Fruit fly (Drosophila melanogaster) whole organism, prepupa: ENCODE data around the gene rasp.

Experiments
- Blimp-1 ChIP-seq: fragments of 200-800 bp; sonication (Bioruptor generic); optimal IDR thresholded peaks from 3 replicates; lab custom pipeline; 2017; ENCODE audit warnings: missing biosample characterization, missing genetic modification characterization, mild to moderate bottlenecking, moderate library complexity, missing genetic modification reagents
- CG10631 ChIP-seq: fragments of 200-800 bp; sonication (Bioruptor generic); optimal IDR thresholded peaks from 2 replicates; lab custom pipeline; 2016; ENCODE audit warnings: missing biosample characterization, missing genetic modification characterization
- CG10669 ChIP-seq: fragments of 200-800 bp; sonication (Bioruptor generic); optimal IDR thresholded peaks from 3 replicates; lab custom pipeline; 2018; ENCODE audit warnings: missing biosample characterization, mild to moderate bottlenecking, missing genetic modification characterization, moderate library complexity
- CG1621 ChIP-seq: fragments of 200-800 bp; sonication (Bioruptor generic); optimal IDR thresholded peaks from 3 replicates; lab custom pipeline; 2018; ENCODE audit warnings: missing biosample characterization, mild to moderate bottlenecking, missing genetic modification characterization
- CG16779 ChIP-seq: fragments of 200-800 bp; sonication (Bioruptor generic); optimal IDR thresholded peaks from 3 replicates; lab custom pipeline; 2017; ENCODE audit warnings: missing biosample characterization, mild to moderate bottlenecking, missing genetic modification characterization
- CG3032 ChIP-seq: fragments of 200-800 bp; optimal IDR thresholded peaks from 2 replicates; lab custom pipeline; 2019; ENCODE audit warnings: missing biosample characterization, mild to moderate bottlenecking, missing genetic modification characterization, moderate library complexity
- CG31627 ChIP-seq: fragments of 200-800 bp; sonication (Bioruptor generic); optimal IDR thresholded peaks from 3 replicates; lab custom pipeline; 2016; ENCODE audit warnings: missing biosample characterization, missing genetic modification characterization
- CG3919 ChIP-seq: fragments of 200-800 bp; sonication (Bioruptor generic); optimal IDR thresholded peaks from 3 replicates; lab custom pipeline; 2016; ENCODE audit warnings: missing biosample characterization, missing genetic modification characterization
- CG4318 ChIP-seq: fragments of 200-800 bp; sonication (Bioruptor generic); optimal IDR thresholded peaks from 3 replicates; lab custom pipeline; 2017; ENCODE audit warnings: missing biosample characterization, mild to moderate bottlenecking, missing genetic modification characterization
- CG6792 ChIP-seq: fragments of 200-800 bp; sonication (Bioruptor generic); optimal IDR thresholded peaks from 3 replicates; lab custom pipeline; 2016; ENCODE audit warnings: missing biosample characterization, missing genetic modification characterization
- CG6808 ChIP-seq: fragments of 200-800 bp; sonication (Bioruptor generic); optimal IDR thresholded peaks from 3 replicates; lab custom pipeline; 2017; ENCODE audit warnings: missing biosample characterization, missing genetic modification characterization, mild to moderate bottlenecking, moderate library complexity, missing genetic modification reagents
- CG7368 ChIP-seq: fragments of 200-800 bp; sonication (Bioruptor generic); optimal IDR thresholded peaks from 3 replicates; lab custom pipeline; 2016; ENCODE audit warnings: missing biosample characterization, missing genetic modification characterization
- CG8119 ChIP-seq: fragments of 200-800 bp; sonication (Bioruptor generic); IDR thresholded peaks from 3 replicates; pipeline ENCODE4 v1.3.6; 2022; ENCODE audit warnings: missing biosample characterization, missing genetic modification characterization
- CG8632 ChIP-seq: fragments of 200-800 bp; sonication (Bioruptor generic); optimal IDR thresholded peaks from 3 replicates; lab custom pipeline; 2016; ENCODE audit warnings: missing biosample characterization, missing genetic modification characterization
- CG9139 ChIP-seq: fragments of 200-800 bp; sonication (Bioruptor generic); optimal IDR thresholded peaks from 3 replicates; lab custom pipeline; 2017; ENCODE audit warnings: missing biosample characterization, mild to moderate bottlenecking, missing genetic modification characterization
- Eip75B ChIP-seq: fragments of 200-800 bp; sonication (Bioruptor generic); optimal IDR thresholded peaks from 3 replicates; lab custom pipeline; 2016; ENCODE audit warnings: missing biosample characterization, missing genetic modification characterization
- Eip78C ChIP-seq: fragments of 200-800 bp; sonication (Bioruptor generic); peaks from one replicate; lab custom pipeline; 2016; ENCODE audit warnings: missing biosample characterization, missing genetic modification characterization
- Eip93F ChIP-seq: fragments of 200-800 bp; sonication (Bioruptor generic); optimal IDR thresholded peaks from 2 replicates; lab custom pipeline; 2016; ENCODE audit warnings: missing biosample characterization, mild to moderate bottlenecking, missing genetic modification characterization
- Ets21C ChIP-seq: fragments of 200-800 bp; sonication (Bioruptor generic); optimal IDR thresholded peaks from 3 replicates; lab custom pipeline; 2016; ENCODE audit warnings: missing biosample characterization, missing genetic modification characterization
- Ets96B ChIP-seq: fragments of 200-800 bp; optimal IDR thresholded peaks from 2 replicates; lab custom pipeline; 2019; ENCODE audit warnings: missing biosample characterization, mild to moderate bottlenecking, missing genetic modification characterization, moderate library complexity
- Hr38 ChIP-seq: sonication (Bioruptor generic); optimal IDR thresholded peaks from 2 replicates; lab custom pipeline; 2016; ENCODE audit warnings: missing biosample characterization, missing genetic modification characterization
- Hr39 ChIP-seq: fragments of 200-800 bp; sonication (Bioruptor generic); optimal IDR thresholded peaks from 2 replicates; lab custom pipeline; 2016; ENCODE audit warnings: missing biosample characterization, missing genetic modification characterization
- Hr4 ChIP-seq: fragments of 200-800 bp; sonication (Bioruptor generic); optimal IDR thresholded peaks from 3 replicates; lab custom pipeline; 2016; ENCODE audit warnings: missing biosample characterization, missing genetic modification characterization
- Lpt ChIP-seq: fragments of 200-800 bp; sonication (Bioruptor generic); optimal IDR thresholded peaks from 3 replicates; lab custom pipeline; 2016; ENCODE audit warnings: missing biosample characterization, missing genetic modification characterization
- Met ChIP-seq: fragments of 200-800 bp; sonication (Bioruptor generic); optimal IDR thresholded peaks from 3 replicates; lab custom pipeline; 2016; ENCODE audit warnings: missing biosample characterization, missing genetic modification characterization
- OdsH ChIP-seq: fragments of 200-800 bp; sonication (Bioruptor generic); optimal IDR thresholded peaks from 3 replicates; lab custom pipeline; 2016; ENCODE audit warnings: missing biosample characterization, missing genetic modification characterization
- Smox ChIP-seq: fragments of 200-800 bp; sonication (Bioruptor generic); optimal IDR thresholded peaks from 3 replicates; lab custom pipeline; 2016; ENCODE audit warnings: missing biosample characterization, missing genetic modification characterization
- Sox102F ChIP-seq: fragments of 200-800 bp; sonication (Bioruptor generic); optimal IDR thresholded peaks from 2 replicates; lab custom pipeline; 2016; ENCODE audit warnings: missing biosample characterization, mild to moderate bottlenecking, missing genetic modification characterization
- Sox14 ChIP-seq: fragments of 200-800 bp; sonication (Bioruptor generic); optimal IDR thresholded peaks from 3 replicates; lab custom pipeline; 2016; ENCODE audit warnings: missing biosample characterization, missing genetic modification characterization
- Sox15 ChIP-seq: fragments of 200-800 bp; sonication (Bioruptor generic); optimal IDR thresholded peaks from 3 replicates; lab custom pipeline; 2016; ENCODE audit warnings: missing biosample characterization, missing genetic modification characterization
- achi ChIP-seq: fragments of 200-800 bp; sonication (Bioruptor generic); optimal IDR thresholded peaks from 3 replicates; lab custom pipeline; 2016; ENCODE audit warnings: missing biosample characterization, missing genetic modification characterization
- acj6 ChIP-seq: fragments of 200-800 bp; sonication (Bioruptor generic); optimal IDR thresholded peaks from 3 replicates; lab custom pipeline; 2016; ENCODE audit warnings: missing biosample characterization, missing genetic modification characterization
- cyc ChIP-seq: fragments of 200-800 bp; sonication (Bioruptor generic); optimal IDR thresholded peaks from 3 replicates; lab custom pipeline; 2016; ENCODE audit warnings: missing biosample characterization, missing genetic modification characterization
- eg ChIP-seq: fragments of 200-800 bp; sonication (Bioruptor generic); IDR thresholded peaks from 3 replicates; pipeline ENCODE4 v1.3.6; 2022; ENCODE audit warnings: missing biosample characterization, missing genetic modification characterization
- fd59A ChIP-seq: fragments of 200-800 bp; sonication (Bioruptor generic); optimal IDR thresholded peaks from 2 replicates; lab custom pipeline; 2017; ENCODE audit warnings: missing biosample characterization, mild to moderate bottlenecking, missing genetic modification characterization, missing genetic modification reagents
- fd85E ChIP-seq: fragments of 200-800 bp; sonication (Bioruptor generic); optimal IDR thresholded peaks from 3 replicates; lab custom pipeline; 2016; ENCODE audit warnings: missing biosample characterization, missing genetic modification characterization
- fkh ChIP-seq: fragments of 200-800 bp; sonication (Bioruptor generic); optimal IDR thresholded peaks from 3 replicates; lab custom pipeline; 2017; ENCODE audit warnings: missing biosample characterization, mild to moderate bottlenecking, missing genetic modification characterization, moderate library complexity
- lz ChIP-seq: fragments of 200-800 bp; sonication (Bioruptor generic); optimal IDR thresholded peaks from 3 replicates; lab custom pipeline; 2016; ENCODE audit warnings: missing biosample characterization, missing genetic modification characterization
- net ChIP-seq: fragments of 200-800 bp; sonication (Bioruptor generic); optimal IDR thresholded peaks from 3 replicates; lab custom pipeline; 2016; ENCODE audit warnings: missing biosample characterization, missing genetic modification characterization
- pdm3 ChIP-seq: fragments of 200-800 bp; sonication (Bioruptor generic); optimal IDR thresholded peaks from 3 replicates; lab custom pipeline; 2016; ENCODE audit warnings: missing biosample characterization, missing genetic modification characterization
- salr ChIP-seq, 2 experiments: fragments of 200-800 bp; sonication (Bioruptor generic); optimal IDR thresholded peaks; 3 replicates each; lab custom pipeline; 2016 to 2018; ENCODE audit warnings: missing biosample characterization in 2 of 2, missing genetic modification characterization in 2 of 2, mild to moderate bottlenecking in 1 of 2
- spab ChIP-seq: fragments of 200-800 bp; sonication (Bioruptor generic); optimal IDR thresholded peaks from 2 replicates; lab custom pipeline; 2017; ENCODE audit warnings: missing biosample characterization, mild to moderate bottlenecking, missing genetic modification characterization, missing genetic modification reagents
- ss ChIP-seq, 2 experiments: fragments of 200-800 bp; sonication (Bioruptor generic); optimal IDR thresholded peaks; 2 replicates in 1 of 2; 3 replicates in 1 of 2; lab custom pipeline; 2017 to 2018; ENCODE audit warnings: mild to moderate bottlenecking in 2 of 2, missing biosample characterization in 2 of 2, missing genetic modification characterization in 2 of 2, moderate library complexity in 1 of 2
- svp ChIP-seq: fragments of 200-800 bp; sonication (Bioruptor generic); peaks from one replicate; lab custom pipeline; 2016; ENCODE audit warnings: missing biosample characterization, missing genetic modification characterization
- topi ChIP-seq: fragments of 200-800 bp; sonication (Bioruptor generic); optimal IDR thresholded peaks from 3 replicates; lab custom pipeline; 2016; ENCODE audit warnings: missing biosample characterization, missing genetic modification characterization
- vri ChIP-seq: fragments of 200-800 bp; sonication (Bioruptor generic); optimal IDR thresholded peaks from 3 replicates; lab custom pipeline; 2016; ENCODE audit warnings: missing biosample characterization, mild to moderate bottlenecking, missing genetic modification characterization

Gene rasp

dm6 chr3L:3189647-3190046 is 27.7 kb downstream of the rasp start, which contains the start of the genes CG42525 and CG14958:
Gene CG42525 (minus strand): TSS chr3L:3189747.
Gene CG14958 (plus strand): TSS chr3L:3189978.
- TF ChIP-seq Sox102F (no peak), fd59A (GFP tag; lab: Kevin White, UChicago) (no peak), OdsH (GFP tag; lab: Kevin White, UChicago) (no peak), Hr39 (GFP tag; lab: Kevin White, UChicago) (no peak), CG6792 (GFP tag; lab: Kevin White, UChicago) (no peak), CG6808 (no peak)

- TF ChIP-seq Smox (GFP tag; lab: Kevin White, UChicago) (no peak), achi (no peak), CG10669 (GFP tag; lab: Kevin White, UChicago) (no peak), fkh (GFP tag; lab: Kevin White, UChicago) (peak; percentile 85), Ets21C (GFP tag; lab: Kevin White, UChicago) (no peak), Met (no peak)
- TF ChIP-seq, all 60 proteins: peak for 1
Observed at dm6 chr3L:3192333-3192894, 30.4 kb downstream of the rasp start, which contains the start of gene CG14965. Gene CG14965 (minus strand): TSS chr3L:3192491.

- peak; percentile 82 for TF ChIP-seq fkh (GFP tag; lab: Kevin White, UChicago)
- peak; percentile 85 for TF ChIP-seq acj6 (GFP tag; lab: Kevin White, UChicago)
- TF ChIP-seq vri (GFP tag; lab: Kevin White, UChicago) = peak; percentile 98
- TF ChIP-seq spab (GFP tag; lab: Kevin White, UChicago) = peak; percentile 79
- TF ChIP-seq pdm3 (GFP tag; lab: Kevin White, UChicago) = peak; percentile 88
- peak; percentile 83 for TF ChIP-seq CG31627 (GFP tag; lab: Kevin White, UChicago)
- TF ChIP-seq CG1621 (tag; lab: Kevin White, UChicago) = peak; percentile 89
- TF ChIP-seq CG4318 = peak; percentile 34
- peak; percentile 96 for TF ChIP-seq net
- TF ChIP-seq Eip78C (GFP tag; lab: Kevin White, UChicago) = peak; percentile 99
- TF ChIP-seq achi = peak; percentile 88
- peak; percentile 82 for TF ChIP-seq CG3032 (tag; lab: Kevin White, UChicago)
- TF ChIP-seq Ets96B (tag; lab: Kevin White, UChicago) = peak; percentile 68
- TF ChIP-seq Met = peak; percentile 94
- peak; percentile 72 for TF ChIP-seq Hr4 (GFP tag; lab: Kevin White, UChicago)
- TF ChIP-seq CG16779 (tag; lab: Kevin White, UChicago) = peak; percentile 98
- peak; percentile 85 for TF ChIP-seq fd59A (GFP tag; lab: Kevin White, UChicago)
- TF ChIP-seq Sox14 (GFP tag; lab: Kevin White, UChicago) = peak; percentile 84
- TF ChIP-seq CG10669 (GFP tag; lab: Kevin White, UChicago) = peak; percentile 90
- TF ChIP-seq CG10631 (GFP tag; lab: Kevin White, UChicago) = peak; percentile 77
- TF ChIP-seq CG8632 (GFP tag; lab: Kevin White, UChicago) = peak; percentile 92
- peak; percentile 82 for TF ChIP-seq CG8119
- TF ChIP-seq ss (GFP tag; optimal IDR thresholded peaks at IDR 0.05; lab: Kevin White, UChicago) = peak; percentile 98
- TF ChIP-seq CG9139 (GFP tag; lab: Kevin White, UChicago) = peak; percentile 98
- peak; percentile 94 for TF ChIP-seq fd85E (GFP tag; lab: Kevin White, UChicago)
- TF ChIP-seq lz (GFP tag; lab: Kevin White, UChicago) = peak; percentile 93
- peak; percentile 94 for TF ChIP-seq eg (GFP tag; lab: Robert Waterston, UW)
- TF ChIP-seq Ets21C (GFP tag; lab: Kevin White, UChicago) = peak; percentile 76
- TF ChIP-seq Eip75B (GFP tag; lab: Kevin White, UChicago) = peak; percentile 95
- peak; percentile 84 for TF ChIP-seq OdsH (GFP tag; lab: Kevin White, UChicago)
- peak; percentile 88 for TF ChIP-seq Smox (GFP tag; lab: Kevin White, UChicago)
- TF ChIP-seq Sox15 (GFP tag; lab: Kevin White, UChicago) = peak; percentile 18
- TF ChIP-seq svp = no peak
- TF ChIP-seq topi (GFP tag; lab: Kevin White, UChicago) = peak; percentile 92
- TF ChIP-seq Blimp-1 = peak; percentile 91
- TF ChIP-seq CG6808 = peak; percentile 93
- peak; percentile 96 for TF ChIP-seq CG3919 (GFP tag; lab: Kevin White, UChicago)
- peak; percentile 90 for TF ChIP-seq cyc (GFP tag; lab: Kevin White, UChicago)
- TF ChIP-seq Eip93F (GFP tag; lab: Kevin White, UChicago) = peak; percentile 89
- TF ChIP-seq CG7368 (GFP tag; lab: Kevin White, UChicago) = peak; percentile 96
- peak; percentile 3 to 90 for TF ChIP-seq salr (GFP tag; optimal IDR thresholded peaks at IDR 0.05; lab: Kevin White, UChicago)
- TF ChIP-seq Hr38 (GFP tag; lab: Kevin White, UChicago) = no peak
- TF ChIP-seq Lpt = peak; percentile 32
Observed at dm6 chr3L:3192912-3193311, 30.9 kb downstream of the rasp start, which contains the start of gene Hsp83. Gene Hsp83 (plus strand): TSS chr3L:3192969.
